Worm (Caenorhabditis elegans) whole organism, young adult: Measurements from ENCODE around the gene C54D10.3.

Experiments used
- B0336.3 ChIP-seq: fragments of 200-800 bp; sonication (Bioruptor generic); IDR thresholded peaks from 2 replicates; pipeline ENCODE4 v1.3.6; 2022; ENCODE audit warnings: missing genetic modification characterization, missing compliant biosample characterization
- F49E8.2 ChIP-seq: sonication (generic microtip); optimal IDR thresholded peaks from 3 replicates; lab custom pipeline; 2017; ENCODE audit warnings: missing genetic modification characterization, mild to moderate bottlenecking, missing compliant biosample characterization, antibody characterized with exemption, moderate library complexity; ENCODE audit not compliant: insufficient read depth
- T07F8.4 ChIP-seq: sonication (generic microtip); optimal IDR thresholded peaks from 2 replicates; lab custom pipeline; 2016; ENCODE audit warnings: mild to moderate bottlenecking, missing genetic modification characterization, moderate library complexity, missing compliant biosample characterization
- ceh-100 ChIP-seq: fragments of 200-800 bp; sonication (Bioruptor generic); IDR thresholded peaks from 2 replicates; pipeline ENCODE4 v1.3.6; 2022; ENCODE audit warnings: missing genetic modification reagents, missing genetic modification characterization, missing compliant biosample characterization
- die-1 ChIP-seq: sonication (generic microtip); optimal IDR thresholded peaks from 2 replicates; lab custom pipeline; 2016; ENCODE audit warnings: missing genotype, mild to moderate bottlenecking, missing genetic modification characterization, missing compliant biosample characterization
- lin-35 ChIP-seq, 3 experiments: fragments of 150-350 bp in 2 of 3; sonication (generic microtip) in 1 of 3; optimal IDR thresholded peaks; 2 replicates each; lab custom pipeline; 2014 to 2018; ENCODE audit warnings: missing biosample characterization in 3 of 3, missing genetic modification characterization in 3 of 3, missing genetic modification reagents in 3 of 3
- nhr-80 ChIP-seq: sonication (generic microtip); optimal IDR thresholded peaks from 2 replicates; lab custom pipeline; 2016; ENCODE audit warnings: missing genetic modification characterization, missing compliant biosample characterization
- pbrm-1 ChIP-seq: fragments of 200-800 bp; sonication (Bioruptor generic); IDR thresholded peaks from 2 replicates; pipeline ENCODE4 v1.3.6; 2022; ENCODE audit warnings: missing genetic modification reagents, missing genetic modification characterization, missing compliant biosample characterization
- sdz-38 ChIP-seq: sonication (generic microtip); optimal IDR thresholded peaks from 2 replicates; lab custom pipeline; 2016; ENCODE audit warnings: missing genotype, missing genetic modification characterization, missing compliant biosample characterization
- tbp1 ChIP-seq: fragments of 200-800 bp; sonication (Bioruptor generic); optimal IDR thresholded peaks from 2 replicates; lab custom pipeline; 2018; ENCODE audit warnings: mild to moderate bottlenecking, missing genetic modification characterization, missing compliant biosample characterization
- ztf-18 ChIP-seq: sonication (generic microtip); optimal IDR thresholded peaks from 2 replicates; lab custom pipeline; 2016; ENCODE audit warnings: missing genotype, mild to moderate bottlenecking, missing genetic modification characterization, missing compliant biosample characterization

- TF ChIP-seq F49E8.2, result no peak
- no peak for TF ChIP-seq sdz-38 (tag; lab: Kevin White, UChicago)
- no peak for TF ChIP-seq die-1 (tag; lab: Kevin White, UChicago)
- no peak for TF ChIP-seq ceh-100 (GFP tag; lab: Robert Waterston, UW)
- no peak for TF ChIP-seq B0336.3 (GFP tag; lab: Robert Waterston, UW)
- no peak for TF ChIP-seq ztf-18
- TF ChIP-seq T07F8.4 (tag; lab: Kevin White, UChicago), result no peak
- TF ChIP-seq lin-35 (GFP tag; optimal IDR thresholded peaks at IDR 0.05; lab: Kevin White, UChicago), result no peak
- TF ChIP-seq tbp1 (GFP tag; lab: Kevin White, UChicago), result no peak
- no peak for TF ChIP-seq pbrm-1 (GFP tag; lab: Robert Waterston, UW)
- no peak for TF ChIP-seq nhr-80 (tag; lab: Kevin White, UChicago)
Observed at ce11 chrV:12466653-12467052, 48.3 kb downstream of the C54D10.3 start.
